Worm (Caenorhabditis elegans) whole organism, L3 larva: ENCODE measurements around the gene F59F5.7.

Source experiments
- ZK546.5 ChIP-seq: sonication (generic microtip); optimal IDR thresholded peaks from 2 replicates; lab custom pipeline; 2017; ENCODE audit warnings: missing biosample characterization, missing genetic modification characterization
- ama-1 ChIP-seq: fragments of 150-350 bp; optimal IDR thresholded peaks from 2 replicates; lab custom pipeline; 2018
- ceh-16 ChIP-seq: sonication (generic microtip); optimal IDR thresholded peaks from 2 replicates; lab custom pipeline; 2017; ENCODE audit warnings: missing biosample characterization, missing genetic modification characterization
- ceh-28 ChIP-seq: fragments of 150-350 bp; optimal IDR thresholded peaks from 2 replicates; lab custom pipeline; 2014; ENCODE audit warnings: missing biosample characterization, missing genetic modification reagents, missing genetic modification characterization
- egl-27 ChIP-seq: sonication (generic microtip); optimal IDR thresholded peaks from 4 replicates; lab custom pipeline; 2017; ENCODE audit warnings: missing biosample characterization, missing genetic modification reagents, missing genetic modification characterization
- egl-5 ChIP-seq: fragments of 150-350 bp; optimal IDR thresholded peaks from 2 replicates; lab custom pipeline; 2017; ENCODE audit warnings: missing biosample characterization, missing genetic modification reagents, missing genetic modification characterization, inconsistent platforms
- elt-1 ChIP-seq: fragments of 150-350 bp; optimal IDR thresholded peaks from 2 replicates; lab custom pipeline; 2014; ENCODE audit warnings: missing biosample characterization, missing genetic modification characterization
- elt-2 ChIP-seq: sonication (generic microtip); optimal IDR thresholded peaks from 2 replicates; lab custom pipeline; 2016; ENCODE audit warnings: missing genetic modification reagents, mild to moderate bottlenecking, missing genetic modification characterization, missing compliant biosample characterization
- elt-3 ChIP-seq, 3 experiments: fragments of 150-350 bp in 1 of 3; sonication (generic microtip) in 2 of 3; optimal IDR thresholded peaks; 2 replicates in 2 of 3; 4 replicates in 1 of 3; lab custom pipeline; 2014 to 2017; ENCODE audit warnings: missing biosample characterization in 3 of 3, missing genetic modification characterization in 3 of 3
- eor-1 ChIP-seq, 2 experiments: fragments of 150-350 bp; optimal IDR thresholded peaks; 2 replicates each; lab custom pipeline; 2014 to 2018; ENCODE audit warnings: missing biosample characterization in 2 of 2, missing genetic modification characterization in 2 of 2
- fkh-10 ChIP-seq: sonication (generic microtip); optimal IDR thresholded peaks from 2 replicates; lab custom pipeline; 2017; ENCODE audit warnings: missing biosample characterization, missing genetic modification reagents, missing genetic modification characterization
- fkh-2 ChIP-seq: fragments of 150-350 bp; optimal IDR thresholded peaks from 2 replicates; lab custom pipeline; 2014; ENCODE audit warnings: missing biosample characterization, missing genetic modification reagents, missing genetic modification characterization
- fos-1 ChIP-seq: fragments of 150-350 bp; optimal IDR thresholded peaks from 2 replicates; lab custom pipeline; 2014; ENCODE audit warnings: missing biosample characterization, missing genetic modification characterization
- hmg-11 ChIP-seq: sonication (generic microtip); optimal IDR thresholded peaks from 2 replicates; lab custom pipeline; 2016; ENCODE audit warnings: missing genetic modification characterization, missing compliant biosample characterization
- jun-1 ChIP-seq: fragments of 150-350 bp; optimal IDR thresholded peaks from 2 replicates; lab custom pipeline; 2014; ENCODE audit warnings: missing biosample characterization, missing genetic modification reagents, missing genetic modification characterization
- lin-15B ChIP-seq: fragments of 150-350 bp; optimal IDR thresholded peaks from 2 replicates; lab custom pipeline; 2014; ENCODE audit warnings: missing biosample characterization, missing genetic modification characterization
- lin-39 ChIP-seq: fragments of 150-350 bp; optimal IDR thresholded peaks from 2 replicates; lab custom pipeline; 2018; ENCODE audit warnings: missing biosample characterization, missing genetic modification reagents, missing genetic modification characterization
- lsy-12 ChIP-seq: sonication (generic microtip); optimal IDR thresholded peaks from 2 replicates; lab custom pipeline; 2016; ENCODE audit warnings: mild to moderate bottlenecking, missing genetic modification characterization, missing compliant biosample characterization
- mml-1 ChIP-seq: fragments of 150-350 bp; sonication (generic microtip); optimal IDR thresholded peaks from 3 replicates; lab custom pipeline; 2014; ENCODE audit warnings: missing biosample characterization, missing genetic modification characterization
- nfya-1 ChIP-seq: sonication (generic microtip); optimal IDR thresholded peaks from 2 replicates; lab custom pipeline; 2017; ENCODE audit warnings: missing genetic modification characterization, mild to moderate bottlenecking, missing compliant biosample characterization, antibody characterized with exemption, moderate library complexity; ENCODE audit not compliant: insufficient read depth
- nhr-12 ChIP-seq: fragments of 150-350 bp; optimal IDR thresholded peaks from 2 replicates; lab custom pipeline; 2014; ENCODE audit warnings: missing biosample characterization, missing genetic modification characterization
- nhr-23 ChIP-seq: fragments of 150-350 bp; optimal IDR thresholded peaks from 2 replicates; lab custom pipeline; 2014; ENCODE audit warnings: missing biosample characterization, missing genetic modification reagents, missing genetic modification characterization
- nhr-237 ChIP-seq: fragments of 150-350 bp; optimal IDR thresholded peaks from 2 replicates; lab custom pipeline; 2014; ENCODE audit warnings: missing biosample characterization, missing genetic modification characterization
- nhr-25 ChIP-seq: sonication (generic microtip); optimal IDR thresholded peaks from 2 replicates; lab custom pipeline; 2017; ENCODE audit warnings: missing biosample characterization, missing genetic modification characterization
- nhr-28 ChIP-seq: fragments of 150-350 bp; optimal IDR thresholded peaks from 2 replicates; lab custom pipeline; 2014; ENCODE audit warnings: missing biosample characterization, missing genetic modification characterization
- nhr-43 ChIP-seq: sonication (generic microtip); optimal IDR thresholded peaks from 2 replicates; lab custom pipeline; 2016; ENCODE audit warnings: mild to moderate bottlenecking, missing genetic modification characterization, missing compliant biosample characterization; ENCODE audit not compliant: poor library complexity, severe bottlenecking
- nhr-67 ChIP-seq: fragments of 150-350 bp; optimal IDR thresholded peaks from 2 replicates; lab custom pipeline; 2014; ENCODE audit warnings: missing biosample characterization, missing genetic modification characterization
- nhr-76 ChIP-seq: fragments of 150-350 bp; sonication (generic microtip); optimal IDR thresholded peaks from 5 replicates; lab custom pipeline; 2014; ENCODE audit warnings: missing biosample characterization, missing genetic modification characterization
- pha-4 ChIP-seq: fragments of 150-350 bp; optimal IDR thresholded peaks from 2 replicates; lab custom pipeline; 2014; ENCODE audit warnings: missing biosample characterization, missing genetic modification reagents, missing genetic modification characterization
- pqm-1 ChIP-seq: fragments of 150-350 bp; optimal IDR thresholded peaks from 2 replicates; lab custom pipeline; 2017; ENCODE audit warnings: missing biosample characterization, missing genetic modification characterization, inconsistent platforms
- sea-2 ChIP-seq: fragments of 150-350 bp; sonication (generic microtip); optimal IDR thresholded peaks from 4 replicates; lab custom pipeline; 2014; ENCODE audit warnings: missing biosample characterization, missing genetic modification reagents, missing genetic modification characterization
- skn-1 ChIP-seq: fragments of 150-350 bp; optimal IDR thresholded peaks from 2 replicates; lab custom pipeline; 2014; ENCODE audit warnings: missing biosample characterization, missing genetic modification characterization
- snpc-4 ChIP-seq: fragments of 150-350 bp; optimal IDR thresholded peaks from 2 replicates; lab custom pipeline; 2014; ENCODE audit warnings: missing biosample characterization, missing genetic modification characterization
- unc-62 ChIP-seq: fragments of 150-350 bp; sonication (generic microtip); optimal IDR thresholded peaks from 4 replicates; lab custom pipeline; 2014; ENCODE audit warnings: missing biosample characterization, missing genetic modification reagents, missing genetic modification characterization
- zag-1 ChIP-seq: fragments of 150-350 bp; optimal IDR thresholded peaks from 2 replicates; lab custom pipeline; 2014; ENCODE audit warnings: missing biosample characterization, missing genetic modification characterization
- ztf-4 ChIP-seq: fragments of 150-350 bp; optimal IDR thresholded peaks from 2 replicates; lab custom pipeline; 2014; ENCODE audit warnings: missing biosample characterization, missing genetic modification characterization

The F59F5.7 gene

ce11 chrX:10596420-10596907 is 37.2 kb downstream of the F59F5.7 start:
- TF ChIP-seq zag-1 (tag; lab: Kevin White, UChicago) = no peak
- TF ChIP-seq lin-39 (tag; lab: Kevin White, UChicago) = peak; percentile 16

ce11 chrX:10597554-10598191 is 38.4 kb downstream of the F59F5.7 start:
- TF ChIP-seq ceh-28 (tag; lab: Kevin White, UChicago) (peak; percentile 35), pqm-1 (tag; lab: Kevin White, UChicago) (peak; percentile 15), sea-2 (GFP tag; lab: Kevin White, UChicago) (no peak), nhr-25 (peak; percentile 11), elt-2 (tag; lab: Kevin White, UChicago) (peak; percentile 66), nfya-1 (tag; lab: Kevin White, UChicago) (peak; percentile 93), pha-4 (tag; lab: Kevin White, UChicago) (peak; percentile 34), lin-39 (tag; lab: Kevin White, UChicago) (peak; percentile 78), lsy-12 (tag; lab: Kevin White, UChicago) (peak; percentile 22), elt-1 (no peak), hmg-11 (tag; lab: Kevin White, UChicago) (peak; percentile 55), ama-1 (lab: Kevin White, UChicago) (peak; percentile 33), nhr-28 (tag; lab: Kevin White, UChicago) (no peak)

ce11 chrX:10599719-10600155 is 40.4 kb downstream of the F59F5.7 start:
- TF ChIP-seq nhr-76 = no peak
- peak; percentile 39 for TF ChIP-seq nhr-43 (tag; lab: Kevin White, UChicago)
- TF ChIP-seq lin-39 (tag; lab: Kevin White, UChicago) = peak; percentile 10
- no peak for TF ChIP-seq fkh-10 (GFP tag; lab: Kevin White, UChicago)
- peak in 1 of 3 experiments; percentile 20 for TF ChIP-seq elt-3 (tag; optimal IDR thresholded peaks at IDR 0.05; lab: Kevin White, UChicago)
- peak; percentile 32 for TF ChIP-seq elt-2 (tag; lab: Kevin White, UChicago)
- peak; percentile 20 for TF ChIP-seq nhr-23 (tag; lab: Kevin White, UChicago)
- TF ChIP-seq nfya-1 (tag; lab: Kevin White, UChicago) = peak; percentile 26
- TF ChIP-seq egl-5 = peak; percentile 89
- TF ChIP-seq nhr-25 = peak; percentile 43
- TF ChIP-seq pqm-1 (tag; lab: Kevin White, UChicago) = no peak

- TF ChIP-seq egl-27 (tag; lab: Kevin White, UChicago) = no peak
- TF ChIP-seq ama-1 (lab: Kevin White, UChicago) = no peak
- no peak for TF ChIP-seq mml-1
- TF ChIP-seq ceh-16 (tag; lab: Kevin White, UChicago) = no peak
- TF ChIP-seq nhr-237 (tag; lab: Kevin White, UChicago) = no peak
- no peak for TF ChIP-seq fos-1 (tag; lab: Kevin White, UChicago)
- TF ChIP-seq fkh-2 (tag; lab: Kevin White, UChicago) = no peak
- TF ChIP-seq pqm-1 (tag; lab: Kevin White, UChicago) = no peak
- no peak for TF ChIP-seq nhr-76
- no peak for TF ChIP-seq elt-3 (tag; optimal IDR thresholded peaks at IDR 0.05; lab: Kevin White, UChicago)
- no peak for TF ChIP-seq lsy-12 (tag; lab: Kevin White, UChicago)
- TF ChIP-seq lin-15B = no peak
- no peak for TF ChIP-seq zag-1 (tag; lab: Kevin White, UChicago)
- no peak for TF ChIP-seq snpc-4 (tag; lab: Kevin White, UChicago)
- no peak for TF ChIP-seq fkh-10 (GFP tag; lab: Kevin White, UChicago)
Measured at ce11 chrX:10604386-10604785, 45.1 kb downstream of the F59F5.7 start, which contains the start of gene flp-19. flp-19 (plus strand) TSS chrX:10604686.

- TF ChIP-seq nhr-12 = no peak
- TF ChIP-seq nhr-43 (tag; lab: Kevin White, UChicago) = no peak
- TF ChIP-seq mml-1 = no peak
- no peak for TF ChIP-seq skn-1
- no peak for TF ChIP-seq nhr-67 (tag; lab: Kevin White, UChicago)
- TF ChIP-seq lsy-12 (tag; lab: Kevin White, UChicago) = no peak
- TF ChIP-seq lin-15B = no peak
- no peak for TF ChIP-seq nhr-23 (tag; lab: Kevin White, UChicago)
- no peak for TF ChIP-seq nhr-76
- TF ChIP-seq ZK546.5 = no peak
- no peak for TF ChIP-seq eor-1 (tag; optimal IDR thresholded peaks at IDR 0.05; lab: Kevin White, UChicago)
- TF ChIP-seq fkh-2 (tag; lab: Kevin White, UChicago) = no peak
- no peak for TF ChIP-seq jun-1 (tag; lab: Kevin White, UChicago)
- no peak for TF ChIP-seq ama-1 (lab: Kevin White, UChicago)
- TF ChIP-seq unc-62 (GFP tag; lab: Kevin White, UChicago) = no peak
- no peak for TF ChIP-seq egl-27 (tag; lab: Kevin White, UChicago)
- no peak for TF ChIP-seq pha-4 (tag; lab: Kevin White, UChicago)
- TF ChIP-seq ztf-4 = no peak
Measured at ce11 chrX:10609878-10610277, 50.6 kb downstream of the F59F5.7 start.
